Worm (Caenorhabditis elegans): Measurements from ENCODE around the gene srm-1.
"Not testable (repeated sequence)": the region's sequence is repeated elsewhere in the genome, so short reads cannot be mapped to it uniquely, and the experiment has no call there.

Gene srm-1

ce11 chrIV:5016461-5016860 is 4.1 kb downstream of the srm-1 start, which contains the start of gene ssq-4:
Gene ssq-4 (plus strand): TSS chrIV:5016479.
- not testable (repeated sequence) for TF ChIP-seq unc-62 (GFP tag; optimal IDR thresholded peaks at IDR 0.05)

- not testable (repeated sequence) for TF ChIP-seq unc-62 (GFP tag; optimal IDR thresholded peaks at IDR 0.05)
These were observed 4.7 kb downstream of the srm-1 start, which contains the start of gene T28H11.7 for ce11 chrIV:5017075-5017474. Gene T28H11.7 (minus strand): TSS chrIV:5017175.

- TF ChIP-seq unc-62 (GFP tag; optimal IDR thresholded peaks at IDR 0.05), result no peak
These were observed 8.2 kb downstream of the srm-1 start, which contains the start of gene T28H11.8 for ce11 chrIV:5020533-5020932. Gene T28H11.8 (minus strand): TSS chrIV:5020633.

ce11 chrIV:5025646-5026045 is 13.3 kb downstream of the srm-1 start, which contains the start of gene C09B9.85:
Gene C09B9.85 (minus strand): TSS chrIV:5025746.
- TF ChIP-seq unc-62 (GFP tag; optimal IDR thresholded peaks at IDR 0.05), result no peak

ce11 chrIV:5028978-5029377 is 16.6 kb downstream of the srm-1 start, which contains the start of the genes best-6 and C09B9.2:
Gene best-6 (minus strand): TSS chrIV:5029078.
Gene C09B9.2 (plus strand): TSS chrIV:5029291.
- no peak for TF ChIP-seq unc-62 (GFP tag; optimal IDR thresholded peaks at IDR 0.05)

- no peak for TF ChIP-seq unc-62 (GFP tag; optimal IDR thresholded peaks at IDR 0.05)
These were observed 19.0 kb downstream of the srm-1 start for ce11 chrIV:5031346-5031745.

- no peak for TF ChIP-seq unc-62 (GFP tag; optimal IDR thresholded peaks at IDR 0.05)
These were observed 20.9 kb downstream of the srm-1 start, which contains the start of gene C09B9.4 for ce11 chrIV:5033276-5033675. Gene C09B9.4 (minus strand): TSS chrIV:5033376.

ce11 chrIV:5037489-5037888 is 25.1 kb downstream of the srm-1 start, which contains the start of gene C09B9.1:
Gene C09B9.1 (plus strand): TSS chrIV:5037789.
- no peak for TF ChIP-seq unc-62 (GFP tag; optimal IDR thresholded peaks at IDR 0.05)

- TF ChIP-seq unc-62 (GFP tag; optimal IDR thresholded peaks at IDR 0.05), result no peak
These were observed 26.4 kb downstream of the srm-1 start for ce11 chrIV:5038744-5039143.

- no peak for TF ChIP-seq unc-62 (GFP tag; optimal IDR thresholded peaks at IDR 0.05)
These were observed 33.0 kb downstream of the srm-1 start, which contains the start of gene hot-9 for ce11 chrIV:5045389-5045788. Gene hot-9 (minus strand): TSS chrIV:5045489.

ce11 chrIV:5054297-5054696 is 42.0 kb downstream of the srm-1 start:
- no peak for TF ChIP-seq unc-62 (GFP tag; optimal IDR thresholded peaks at IDR 0.05)

ce11 chrIV:5055964-5056588 is 43.7 kb downstream of the srm-1 start, which contains the start of gene msp-55:
Gene msp-55 (minus strand): TSS chrIV:5056014.
- TF ChIP-seq unc-62 (GFP tag; optimal IDR thresholded peaks at IDR 0.05), result no peak

- TF ChIP-seq unc-62 (GFP tag; optimal IDR thresholded peaks at IDR 0.05), result no peak
These were observed 48.6 kb downstream of the srm-1 start, which contains the start of gene C09B9.7 for ce11 chrIV:5060984-5061383. Gene C09B9.7 (minus strand): TSS chrIV:5061084.

ce11 chrIV:5062278-5062677 is 49.9 kb downstream of the srm-1 start, which contains the start of gene msp-57:
Gene msp-57 (plus strand): TSS chrIV:5062578.
- not testable (repeated sequence) for TF ChIP-seq unc-62 (GFP tag; optimal IDR thresholded peaks at IDR 0.05)

ce11 chrIV:5063297-5063696 is 51.0 kb downstream of the srm-1 start:
- TF ChIP-seq unc-62 (GFP tag; optimal IDR thresholded peaks at IDR 0.05), result no peak

Data from whole organism, dauer.